Fruit fly (Drosophila melanogaster): ENCODE measurements around the gene CG6749.

- no peak for TF ChIP-seq Hr96 (GFP tag; optimal IDR thresholded peaks at IDR 0.05)
- no peak for TF ChIP-seq Clk (GFP tag; optimal IDR thresholded peaks at IDR 0.05)
- no peak for TF ChIP-seq cic (GFP tag; optimal IDR thresholded peaks at IDR 0.05)
- no peak for TF ChIP-seq kay (GFP tag; ENCODE audit: borderline replicate concordance)
- no peak for TF ChIP-seq pad (GFP tag; optimal IDR thresholded peaks at IDR 0.05)
- TF ChIP-seq toe (GFP tag; optimal IDR thresholded peaks at IDR 0.05), result no peak
- no peak for TF ChIP-seq CG14711 (tag; optimal IDR thresholded peaks at IDR 0.05)
- TF ChIP-seq ovo (GFP tag; optimal IDR thresholded peaks at IDR 0.05), result no peak
- no peak for TF ChIP-seq CG11617 (GFP tag; optimal IDR thresholded peaks at IDR 0.05)
- no peak for TF ChIP-seq CG5204 (GFP tag; optimal IDR thresholded peaks at IDR 0.05)
- no peak for TF ChIP-seq CG33017 (tag; optimal IDR thresholded peaks at IDR 0.05)
These were observed 11.8 kb upstream of the CG6749 start for dm6 chr3L:9745393-9745792.

All from whole organism, adult.